Worm (Caenorhabditis elegans): ENCODE data around the gene F21C10.6.

DNA sequence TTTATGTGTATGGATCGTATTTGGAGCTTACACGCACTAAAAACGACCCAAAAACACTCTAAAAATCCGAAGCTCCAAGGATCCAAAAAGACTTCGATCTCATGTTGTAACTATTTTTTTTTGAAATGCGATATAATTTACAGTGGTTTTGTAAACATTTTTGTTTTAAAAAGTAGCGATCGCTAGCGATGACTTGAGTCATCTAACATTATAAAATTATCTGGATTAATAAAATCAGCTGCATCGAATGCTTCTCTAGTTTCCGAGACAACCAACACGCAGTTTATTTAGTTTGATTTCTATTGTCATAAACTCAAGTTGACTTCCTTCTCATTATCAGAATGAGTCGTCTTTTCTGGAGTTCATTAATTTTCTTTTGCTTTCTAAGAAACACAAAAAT lies 7.8 kb downstream of the F21C10.6 start, which contains the start of gene F21C10.1:
- TF ChIP-seq gei-8 (GFP tag; optimal IDR thresholded peaks at IDR 0.05) = no peak
- TF ChIP-seq jun-1 (tag; optimal IDR thresholded peaks at IDR 0.05) = no peak
- TF ChIP-seq hmg-1.1 (GFP tag; IDR thresholded peaks at IDR 0.05) = no peak
- no peak for TF ChIP-seq dmd-6 (GFP tag; IDR thresholded peaks at IDR 0.05)
- TF ChIP-seq R02D3.7 (tag; optimal IDR thresholded peaks at IDR 0.05) = no peak
- TF ChIP-seq zag-1 (tag; optimal IDR thresholded peaks at IDR 0.05) = no peak
- TF ChIP-seq lsy-2 (tag; optimal IDR thresholded peaks at IDR 0.05) = no peak
- no peak for TF ChIP-seq mep-1 (tag; optimal IDR thresholded peaks at IDR 0.05)
- no peak for TF ChIP-seq ama-1 (optimal IDR thresholded peaks at IDR 0.05)
- TF ChIP-seq ceh-44 (GFP tag; IDR thresholded peaks at IDR 0.05) = no peak
